Fruit fly (Drosophila melanogaster): ENCODE data around the gene CG17110.

The CG17110 gene

DNA sequence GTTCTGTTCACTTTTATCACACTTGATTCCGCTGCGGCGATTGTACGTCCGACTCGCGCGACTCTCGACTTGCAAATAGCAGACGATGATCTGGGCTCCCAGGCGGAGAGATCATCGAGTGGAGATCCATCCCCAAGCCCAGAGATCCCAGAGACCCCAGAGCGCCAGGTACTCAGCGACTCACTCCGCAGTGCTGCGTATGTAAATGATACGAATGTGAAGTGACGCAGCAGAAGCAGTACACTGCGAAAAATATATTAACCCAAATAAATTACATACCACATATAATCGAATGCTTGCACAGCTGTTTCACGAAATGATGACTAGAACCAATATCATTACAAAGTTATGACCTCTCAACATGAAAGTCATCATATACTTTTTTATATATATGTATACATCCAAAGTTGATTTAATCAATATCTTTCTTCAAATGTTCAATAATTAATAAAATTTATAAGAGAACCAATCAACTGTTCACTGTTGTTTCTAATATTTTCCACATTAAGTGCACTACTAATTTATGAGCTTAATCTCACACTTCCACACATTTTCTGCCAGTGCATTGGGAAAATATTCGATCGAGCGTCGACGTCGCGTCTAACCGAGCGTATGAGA is 24.2 kb upstream of the CG17110 start, which contains the start of gene CG17111 (continued):
- peak; percentile 59 for TF ChIP-seq CG7839 (tag; optimal IDR thresholded peaks at IDR 0.05)
- no peak for TF ChIP-seq jumu (GFP tag; optimal IDR thresholded peaks at IDR 0.05)
- no peak for TF ChIP-seq CG16815 (GFP tag; optimal IDR thresholded peaks at IDR 0.05)
- no peak for TF ChIP-seq crc (GFP tag; optimal IDR thresholded peaks at IDR 0.05)
- TF ChIP-seq Ssrp (tag; optimal IDR thresholded peaks at IDR 0.05), result no peak
- TF ChIP-seq Hr3 (GFP tag; optimal IDR thresholded peaks at IDR 0.05), result peak; percentile 27
- TF ChIP-seq CG4424 (GFP tag; optimal IDR thresholded peaks at IDR 0.05), result peak; percentile 26
- no peak for TF ChIP-seq chn (GFP tag; optimal IDR thresholded peaks at IDR 0.05)
- no peak for TF ChIP-seq Dip2 (GFP tag; IDR thresholded peaks at IDR 0.05)
- no peak for TF ChIP-seq Mes4 (GFP tag; optimal IDR thresholded peaks at IDR 0.05)
- TF ChIP-seq ftz-f1 (GFP tag; optimal IDR thresholded peaks at IDR 0.05), result no peak
- TF ChIP-seq gt (GFP tag; IDR thresholded peaks at IDR 0.05), result no peak
- no peak for TF ChIP-seq CG3838 (GFP tag; optimal IDR thresholded peaks at IDR 0.05)
- TF ChIP-seq CG34224 (GFP tag; IDR thresholded peaks at IDR 0.05; ENCODE audit: partially characterized antibody), result no peak
- no peak for TF ChIP-seq emc (GFP tag; optimal IDR thresholded peaks at IDR 0.05)
- no peak for TF ChIP-seq CG10267 (tag; optimal IDR thresholded peaks at IDR 0.05)
- TF ChIP-seq CG10274 (GFP tag; optimal IDR thresholded peaks at IDR 0.05), result no peak
- no peak for TF ChIP-seq ab (GFP tag; optimal IDR thresholded peaks at IDR 0.05)
- no peak for TF ChIP-seq bowl (GFP tag; IDR thresholded peaks at IDR 0.05)
- TF ChIP-seq Ptx1 (GFP tag; IDR thresholded peaks at IDR 0.05), result peak; percentile 46
- TF ChIP-seq CG18599 (GFP tag; optimal IDR thresholded peaks at IDR 0.05), result peak; percentile 46
- TF ChIP-seq CG17612 (GFP tag; IDR thresholded peaks at IDR 0.05), result no peak
- no peak for TF ChIP-seq HLH4C (GFP tag; IDR thresholded peaks at IDR 0.05; ENCODE audit: partially characterized antibody)
- peak; percentile 75 for TF ChIP-seq sens (GFP tag)
- no peak for TF ChIP-seq seq (GFP tag; IDR thresholded peaks at IDR 0.05)
- TF ChIP-seq Fer3 (tag; optimal IDR thresholded peaks at IDR 0.05), result no peak
- no peak for TF ChIP-seq CG1024 (GFP tag; IDR thresholded peaks at IDR 0.05)
- TF ChIP-seq CG9609 (GFP tag; optimal IDR thresholded peaks at IDR 0.05), result no peak
- no peak for TF ChIP-seq CG15696 (tag; optimal IDR thresholded peaks at IDR 0.05)
- no peak for TF ChIP-seq CG10959 (GFP tag; IDR thresholded peaks at IDR 0.05)
- no peak for TF ChIP-seq btn (GFP tag; optimal IDR thresholded peaks at IDR 0.05)
- no peak for TF ChIP-seq CG17359 (tag; optimal IDR thresholded peaks at IDR 0.05)
- TF ChIP-seq CG3163 (GFP tag; optimal IDR thresholded peaks at IDR 0.05), result no peak
- no peak for TF ChIP-seq CG8765 (GFP tag; IDR thresholded peaks at IDR 0.05)
- no peak for TF ChIP-seq CG11696 (GFP tag; IDR thresholded peaks at IDR 0.05)
- peak; percentile 38 for TF ChIP-seq Blimp-1 (GFP tag; optimal IDR thresholded peaks at IDR 0.05)
- no peak for TF ChIP-seq shn (GFP tag; optimal IDR thresholded peaks at IDR 0.05)
- TF ChIP-seq pum (GFP tag; optimal IDR thresholded peaks at IDR 0.05), result no peak
- TF ChIP-seq ato (GFP tag; IDR thresholded peaks at IDR 0.05; ENCODE audit: partially characterized antibody), result no peak
- no peak for TF ChIP-seq Atf-2 (GFP tag; optimal IDR thresholded peaks at IDR 0.05)
- TF ChIP-seq odd (GFP tag; optimal IDR thresholded peaks at IDR 0.05), result no peak
- 0 out of 2 replicates have a peak, but pooled peaks have one; percentile 13 for TF ChIP-seq wor (GFP tag; IDR thresholded peaks at IDR 0.05)
- TF ChIP-seq CG31441 (GFP tag; IDR thresholded peaks at IDR 0.05), result peak; percentile 60; the same call in 1 of the 2 replicates
- no peak for TF ChIP-seq CG4328 (GFP tag; optimal IDR thresholded peaks at IDR 0.05)
- no peak for TF ChIP-seq abd-A (tag; optimal IDR thresholded peaks at IDR 0.05)
- TF ChIP-seq h (optimal IDR thresholded peaks at IDR 0.05), result no peak
- peak; percentile 37 for TF ChIP-seq Hmr (GFP tag; optimal IDR thresholded peaks at IDR 0.05)
- TF ChIP-seq CG10147 (GFP tag; optimal IDR thresholded peaks at IDR 0.05), result peak; percentile 37
- no peak for TF ChIP-seq oc (tag; optimal IDR thresholded peaks at IDR 0.05)
- TF ChIP-seq CG42726 (GFP tag; IDR thresholded peaks at IDR 0.05; ENCODE audit: partially characterized antibody), result no peak
- TF ChIP-seq CG17912 (GFP tag; optimal IDR thresholded peaks at IDR 0.05), result no peak

Data from whole organism, embryonic.